Fruit fly (Drosophila melanogaster) whole organism, embryonic: ENCODE results near the gene eIF4E5.

Experiments
- Atf3 ChIP-seq: fragments of 200-800 bp; sonication (Bioruptor generic); optimal IDR thresholded peaks from 3 replicates; lab custom pipeline; 2016; ENCODE audit warnings: missing biosample characterization, missing genetic modification characterization
- CG10274 ChIP-seq: fragments of 200-800 bp; sonication (Bioruptor generic); optimal IDR thresholded peaks from 3 replicates; lab custom pipeline; 2017; ENCODE audit warnings: missing biosample characterization, mild to moderate bottlenecking, missing genetic modification characterization
- CG10366 ChIP-seq: fragments of 200-800 bp; sonication (Bioruptor generic); IDR thresholded peaks from 2 replicates; pipeline ENCODE4 v1.3.6; 2022; ENCODE audit warnings: missing biosample characterization, missing genetic modification characterization
- CG12071 ChIP-seq: fragments of 200-800 bp; sonication (Bioruptor generic); optimal IDR thresholded peaks from 3 replicates; lab custom pipeline; 2018; ENCODE audit warnings: missing biosample characterization, mild to moderate bottlenecking, missing genetic modification characterization
- CG13296 ChIP-seq: fragments of 200-800 bp; sonication (Bioruptor generic); optimal IDR thresholded peaks from 3 replicates; lab custom pipeline; 2018; ENCODE audit warnings: missing biosample characterization, mild to moderate bottlenecking, missing genetic modification characterization
- CG15601 ChIP-seq: fragments of 200-800 bp; sonication (Bioruptor generic); optimal IDR thresholded peaks from 3 replicates; lab custom pipeline; 2019; ENCODE audit warnings: missing biosample characterization, mild to moderate bottlenecking, missing genetic modification characterization, moderate library complexity
- CG17361 ChIP-seq: fragments of 200-800 bp; sonication (Bioruptor generic); IDR thresholded peaks from 3 replicates; pipeline ENCODE4 v1.3.6; 2022; ENCODE audit warnings: missing biosample characterization, missing genetic modification characterization
- CG18619 ChIP-seq: fragments of 200-800 bp; sonication (Bioruptor generic); optimal IDR thresholded peaks from 3 replicates; lab custom pipeline; 2017; ENCODE audit warnings: missing biosample characterization, mild to moderate bottlenecking, missing genetic modification characterization
- CG2120 ChIP-seq: fragments of 200-800 bp; sonication (Bioruptor generic); optimal IDR thresholded peaks from 3 replicates; lab custom pipeline; 2016; ENCODE audit warnings: missing biosample characterization, missing genetic modification characterization
- CG2202 ChIP-seq: fragments of 200-800 bp; sonication (Bioruptor generic); optimal IDR thresholded peaks from 2 replicates; lab custom pipeline; 2018; ENCODE audit warnings: missing biosample characterization, mild to moderate bottlenecking, missing genetic modification characterization
- CG33213 ChIP-seq: fragments of 200-800 bp; sonication (Bioruptor generic); optimal IDR thresholded peaks from 3 replicates; lab custom pipeline; 2016; ENCODE audit warnings: missing biosample characterization, missing genetic modification characterization
- CG3407 ChIP-seq: fragments of 200-800 bp; sonication (Bioruptor generic); optimal IDR thresholded peaks from 2 replicates; lab custom pipeline; 2018; ENCODE audit warnings: missing biosample characterization, mild to moderate bottlenecking, missing genetic modification characterization
- CG34224 ChIP-seq: fragments of 200-800 bp; sonication (Bioruptor generic); IDR thresholded peaks from 3 replicates; pipeline ENCODE4 v1.3.6; 2022; ENCODE audit warnings: missing biosample characterization, missing genetic modification characterization; ENCODE audit not compliant: partially characterized antibody
- CG43689 ChIP-seq: fragments of 200-800 bp; sonication (Bioruptor generic); IDR thresholded peaks from 2 replicates; pipeline ENCODE4 v1.3.6; 2022; ENCODE audit warnings: missing biosample characterization, missing genetic modification characterization
- CG4424 ChIP-seq: fragments of 200-800 bp; sonication (Bioruptor generic); optimal IDR thresholded peaks from 3 replicates; lab custom pipeline; 2016; ENCODE audit warnings: missing biosample characterization, missing genetic modification characterization
- CG6683 ChIP-seq: fragments of 200-800 bp; sonication (Bioruptor generic); optimal IDR thresholded peaks from 2 replicates; lab custom pipeline; 2017; ENCODE audit warnings: missing biosample characterization, mild to moderate bottlenecking, missing genetic modification characterization, missing genetic modification reagents
- CG6854 ChIP-seq: fragments of 200-800 bp; sonication (Bioruptor generic); optimal IDR thresholded peaks from 3 replicates; lab custom pipeline; 2017; ENCODE audit warnings: missing biosample characterization, mild to moderate bottlenecking, missing genetic modification characterization
- CG7372 ChIP-seq: fragments of 200-800 bp; sonication (Bioruptor generic); IDR thresholded peaks from 2 replicates; pipeline ENCODE4 v1.3.6; 2022; ENCODE audit warnings: missing biosample characterization, missing genetic modification characterization
- CG7928 ChIP-seq: fragments of 200-800 bp; sonication (Bioruptor generic); optimal IDR thresholded peaks from 2 replicates; lab custom pipeline; 2017; ENCODE audit warnings: missing biosample characterization, mild to moderate bottlenecking, missing genetic modification characterization
- CG9215 ChIP-seq: fragments of 200-800 bp; sonication (Bioruptor generic); IDR thresholded peaks from 2 replicates; pipeline ENCODE4 v1.3.6; 2022; ENCODE audit warnings: missing biosample characterization, missing genetic modification characterization
- Ets65A ChIP-seq: fragments of 200-800 bp; sonication (Bioruptor generic); peaks from one replicate; lab custom pipeline; 2016; ENCODE audit warnings: missing biosample characterization, missing genetic modification characterization
- GATAe ChIP-seq: fragments of 200-800 bp; sonication (Bioruptor generic); conservative IDR thresholded peaks from 2 replicates; pipeline ENCODE4 v1.3.6; 2022; ENCODE audit warnings: missing biosample characterization, missing genetic modification characterization
- HLHmδ ChIP-seq: fragments of 200-800 bp; sonication (Bioruptor generic); optimal IDR thresholded peaks from 2 replicates; lab custom pipeline; 2018; ENCODE audit warnings: missing biosample characterization, mild to moderate bottlenecking, missing genetic modification characterization, moderate library complexity
- Hey ChIP-seq: fragments of 200-800 bp; sonication (Bioruptor generic); optimal IDR thresholded peaks from 3 replicates; lab custom pipeline; 2018; ENCODE audit warnings: missing biosample characterization, mild to moderate bottlenecking, missing genetic modification characterization
- NC2α ChIP-seq: fragments of 200-800 bp; sonication (Bioruptor generic); optimal IDR thresholded peaks from 2 replicates; lab custom pipeline; 2016; ENCODE audit warnings: missing biosample characterization, missing genetic modification characterization
- Side ChIP-seq: fragments of 200-800 bp; sonication (Bioruptor generic); optimal IDR thresholded peaks from 2 replicates; lab custom pipeline; 2016; ENCODE audit warnings: missing biosample characterization, missing genetic modification characterization
- Taf1 ChIP-seq: fragments of 200-800 bp; sonication (Bioruptor generic); IDR thresholded peaks from 2 replicates; pipeline ENCODE4 v1.3.6; 2022; ENCODE audit warnings: missing biosample characterization, missing genetic modification characterization
- Tbp ChIP-seq: fragments of >200 bp; optimal IDR thresholded peaks from 2 replicates; lab custom pipeline; 2018; ENCODE audit warnings: missing biosample characterization, missing genetic modification characterization
- abd-A ChIP-seq: fragments of 200-800 bp; sonication (Bioruptor generic); optimal IDR thresholded peaks from 3 replicates; lab custom pipeline; 2019; ENCODE audit warnings: missing biosample characterization, mild to moderate bottlenecking, missing genetic modification characterization, moderate library complexity
- az2 ChIP-seq: fragments of 200-800 bp; sonication (Bioruptor generic); optimal IDR thresholded peaks from 3 replicates; lab custom pipeline; 2016; ENCODE audit warnings: missing biosample characterization, missing genetic modification characterization
- dmrt11E ChIP-seq: fragments of 200-800 bp; sonication (Bioruptor generic); optimal IDR thresholded peaks from 3 replicates; lab custom pipeline; 2018; ENCODE audit warnings: missing biosample characterization, mild to moderate bottlenecking, missing genetic modification characterization, moderate library complexity
- dmrt99B ChIP-seq: fragments of 200-800 bp; sonication (Bioruptor generic); optimal IDR thresholded peaks from 2 replicates; lab custom pipeline; 2018; ENCODE audit warnings: missing biosample characterization, mild to moderate bottlenecking, missing genetic modification characterization, moderate library complexity
- ewg ChIP-seq: fragments of 200-800 bp; sonication (Bioruptor generic); optimal IDR thresholded peaks from 3 replicates; lab custom pipeline; 2017; ENCODE audit warnings: mild to moderate bottlenecking, missing biosample characterization, missing genetic modification reagents, missing genetic modification characterization
- fd3F ChIP-seq: fragments of 200-800 bp; sonication (Bioruptor generic); optimal IDR thresholded peaks from 2 replicates; lab custom pipeline; 2018; ENCODE audit warnings: missing biosample characterization, mild to moderate bottlenecking, missing genetic modification characterization, moderate library complexity
- fd96Cb ChIP-seq: fragments of 200-800 bp; sonication (Bioruptor generic); optimal IDR thresholded peaks from 2 replicates; lab custom pipeline; 2018; ENCODE audit warnings: missing biosample characterization, mild to moderate bottlenecking, missing genetic modification characterization, moderate library complexity
- fru ChIP-seq: fragments of >200 bp; optimal IDR thresholded peaks from 2 replicates; lab custom pipeline; 2017
- grau ChIP-seq: fragments of 200-800 bp; optimal IDR thresholded peaks from 3 replicates; lab custom pipeline; 2019; ENCODE audit warnings: missing biosample characterization, mild to moderate bottlenecking, missing genetic modification characterization, moderate library complexity
- her ChIP-seq: fragments of 200-800 bp; sonication (Bioruptor generic); optimal IDR thresholded peaks from 2 replicates; lab custom pipeline; 2016; ENCODE audit warnings: missing biosample characterization, missing genetic modification characterization
- lola ChIP-seq, 3 experiments: fragments of >200 bp in 2 of 3; fragments of 200-800 bp in 1 of 3; sonication (Bioruptor generic) in 1 of 3; optimal IDR thresholded peaks; 2 replicates each; lab custom pipeline; 2017 to 2019; ENCODE audit warnings: missing biosample characterization in 3 of 3, missing genetic modification characterization in 3 of 3, mild to moderate bottlenecking in 1 of 3, moderate library complexity in 1 of 3
- luna ChIP-seq: fragments of 200-800 bp; sonication (Bioruptor generic); optimal IDR thresholded peaks from 2 replicates; lab custom pipeline; 2016; ENCODE audit warnings: missing biosample characterization, missing genetic modification characterization
- ranshi ChIP-seq: fragments of 200-800 bp; sonication (Bioruptor generic); IDR thresholded peaks from 2 replicates; pipeline ENCODE4 v1.3.6; 2022; ENCODE audit warnings: missing biosample characterization, missing genetic modification characterization
- salm ChIP-seq: fragments of 200-800 bp; sonication (Bioruptor generic); optimal IDR thresholded peaks from 2 replicates; lab custom pipeline; 2018; ENCODE audit warnings: missing biosample characterization, mild to moderate bottlenecking, missing genetic modification characterization
- seq ChIP-seq: fragments of 200-800 bp; sonication (Bioruptor generic); IDR thresholded peaks from 2 replicates; pipeline ENCODE4 v1.3.6; 2022; ENCODE audit warnings: missing biosample characterization, missing genetic modification characterization
- sna ChIP-seq: fragments of 200-800 bp; sonication (Bioruptor generic); IDR thresholded peaks from 2 replicates; pipeline ENCODE4 v1.3.6; 2022; ENCODE audit warnings: missing biosample characterization, missing genetic modification characterization; ENCODE audit not compliant: partially characterized antibody
- so ChIP-seq: fragments of 200-800 bp; sonication (Bioruptor generic); IDR thresholded peaks from 3 replicates; pipeline ENCODE4 v1.3.6; 2022; ENCODE audit warnings: missing biosample characterization, missing genetic modification characterization
- sob ChIP-seq: fragments of 200-800 bp; sonication (Bioruptor generic); IDR thresholded peaks from 2 replicates; pipeline ENCODE4 v1.3.6; 2022; ENCODE audit warnings: missing biosample characterization, missing genetic modification characterization
- sug ChIP-seq: fragments of 200-800 bp; optimal IDR thresholded peaks from 2 replicates; lab custom pipeline; 2019; ENCODE audit warnings: missing biosample characterization, mild to moderate bottlenecking, missing genetic modification characterization, moderate library complexity
- tio ChIP-seq: fragments of 200-800 bp; sonication (Bioruptor generic); optimal IDR thresholded peaks from 2 replicates; lab custom pipeline; 2017; ENCODE audit warnings: missing biosample characterization, missing genetic modification characterization, inconsistent platforms
- tup ChIP-seq: fragments of 200-800 bp; sonication (Bioruptor generic); optimal IDR thresholded peaks from 2 replicates; lab custom pipeline; 2016; ENCODE audit warnings: missing biosample characterization, mild to moderate bottlenecking, missing genetic modification characterization, moderate library complexity

The eIF4E5 gene

dm6 chr3L:7855778-7856625 lies 38.7 kb upstream of the eIF4E5 start (continued):
- TF ChIP-seq CG33213 (GFP tag; lab: Kevin White, UChicago), result no peak
- TF ChIP-seq CG3407 (GFP tag; lab: Kevin White, UChicago), result peak; percentile 47
- TF ChIP-seq sug (tag; lab: Kevin White, UChicago), result peak; percentile 35
- peak; percentile 87 for TF ChIP-seq CG17361 (GFP tag; lab: Robert Waterston, UW)
- TF ChIP-seq ewg, result peak; percentile 56
- TF ChIP-seq Taf1, result peak; percentile 62
- TF ChIP-seq CG10366, result peak; percentile 48
- TF ChIP-seq az2, result peak; percentile 75
- TF ChIP-seq Tbp (GFP tag; lab: Kevin White, UChicago), result no peak
- TF ChIP-seq grau (tag; lab: Kevin White, UChicago), result peak; percentile 85
- TF ChIP-seq lola (GFP tag; optimal IDR thresholded peaks at IDR 0.05; lab: Kevin White, UChicago), result peak in 1 of 3 experiments; percentile 67
- TF ChIP-seq so (GFP tag; lab: Robert Waterston, UW), result peak; percentile 11; the same call in 1 of the 3 replicates
- TF ChIP-seq Ets65A (GFP tag; lab: Kevin White, UChicago), result no peak
- TF ChIP-seq HLHmδ (GFP tag; lab: Kevin White, UChicago), result no peak
- TF ChIP-seq seq, result peak; percentile 74
- peak; percentile 85 for TF ChIP-seq CG13296
- peak; percentile 40 for TF ChIP-seq salm
- TF ChIP-seq CG4424 (GFP tag; lab: Kevin White, UChicago), result peak; percentile 87
- TF ChIP-seq abd-A (tag; lab: Kevin White, UChicago), result peak; percentile 30
- TF ChIP-seq CG6683, result peak; percentile 80
- peak; percentile 87 for TF ChIP-seq dmrt99B (tag; lab: Kevin White, UChicago)
- no peak for TF ChIP-seq Hey
- TF ChIP-seq CG15601 (tag; lab: Kevin White, UChicago), result peak; percentile 71
- TF ChIP-seq tup (GFP tag; lab: Kevin White, UChicago), result no peak
- TF ChIP-seq CG12071, result no peak
- TF ChIP-seq Side, result no peak
- TF ChIP-seq Atf3 (GFP tag; lab: Kevin White, UChicago), result no peak
- TF ChIP-seq CG43689 (GFP tag; lab: Robert Waterston, UW), result peak; percentile 68; the same call in 1 of the 2 replicates
- TF ChIP-seq CG9215 (GFP tag; lab: Robert Waterston, UW), result peak; percentile 81
- peak; percentile 77 for TF ChIP-seq CG7372 (GFP tag; lab: Robert Waterston, UW)
- TF ChIP-seq ranshi, result peak; percentile 87
- peak; percentile 37 for TF ChIP-seq CG10274 (GFP tag; lab: Kevin White, UChicago)
- TF ChIP-seq CG2202, result no peak
- no peak for TF ChIP-seq her (GFP tag; lab: Kevin White, UChicago)
- peak; percentile 48 for TF ChIP-seq CG7928
- TF ChIP-seq CG6854, result peak; percentile 82
- no peak for TF ChIP-seq fru (lab: Kevin White, UChicago)
- TF ChIP-seq fd96Cb (tag; lab: Kevin White, UChicago), result peak; percentile 84
- TF ChIP-seq sob (GFP tag; lab: Robert Waterston, UW), result 0 out of 2 replicates have a peak, but pooled peaks have one; percentile 28
- no peak for TF ChIP-seq luna (GFP tag; lab: Kevin White, UChicago)
- no peak for TF ChIP-seq sna (GFP tag; lab: Robert Waterston, UW)
- TF ChIP-seq NC2α (GFP tag; lab: Kevin White, UChicago), result no peak
- TF ChIP-seq dmrt11E (tag; lab: Kevin White, UChicago), result peak; percentile 74
- TF ChIP-seq CG34224, result peak; percentile 34; the same call in 1 of the 3 replicates
- peak; percentile 91 for TF ChIP-seq CG18619 (GFP tag; lab: Kevin White, UChicago)
- TF ChIP-seq tio (GFP tag; lab: Kevin White, UChicago), result peak; percentile 88
- TF ChIP-seq GATAe, result peak; percentile 57; the same call in 1 of the 2 replicates
- TF ChIP-seq CG2120 (GFP tag; lab: Kevin White, UChicago), result peak; percentile 82
- TF ChIP-seq fd3F (GFP tag; lab: Kevin White, UChicago), result peak; percentile 89
